Fruit fly (Drosophila melanogaster) whole organism, wandering third instar larva: ENCODE measurements around the gene pyd3.

Source experiments
- Dfd ChIP-seq: fragments of >200 bp; optimal IDR thresholded peaks from 2 replicates; lab custom pipeline; 2017; ENCODE audit warnings: missing biosample characterization, missing genetic modification characterization
- Dif ChIP-seq: fragments of 200-275, 200-300 bp; sonication (Bioruptor generic); optimal IDR thresholded peaks from 2 replicates; lab custom pipeline; 2018; ENCODE audit warnings: missing biosample characterization, missing genetic modification characterization; ENCODE audit not compliant: partially characterized antibody
- Hr78 ChIP-seq: fragments of >200 bp; optimal IDR thresholded peaks from 2 replicates; lab custom pipeline; 2017; ENCODE audit warnings: missing biosample characterization, missing genetic modification characterization
- br ChIP-seq: fragments of 200-800 bp; sonication (Bioruptor generic); optimal IDR thresholded peaks from 2 replicates; lab custom pipeline; 2016; ENCODE audit warnings: missing biosample characterization, missing genetic modification characterization
- dmrt93B ChIP-seq: fragments of 200-800 bp; sonication (Bioruptor generic); optimal IDR thresholded peaks from 2 replicates; lab custom pipeline; 2018; ENCODE audit warnings: missing biosample characterization, mild to moderate bottlenecking, missing genetic modification characterization
- lola ChIP-seq: fragments of >200 bp; optimal IDR thresholded peaks from 2 replicates; lab custom pipeline; 2017; ENCODE audit warnings: missing biosample characterization, missing genetic modification characterization
- psq ChIP-seq: fragments of 200-800 bp; sonication (Bioruptor generic); optimal IDR thresholded peaks from 3 replicates; lab custom pipeline; 2017; ENCODE audit warnings: missing biosample characterization, mild to moderate bottlenecking, missing genetic modification characterization, moderate library complexity

- TF ChIP-seq dmrt93B (GFP tag; lab: Kevin White, UChicago) = no peak
- no peak for TF ChIP-seq Hr78 (GFP tag; lab: Kevin White, UChicago)
- TF ChIP-seq lola (GFP tag; lab: Kevin White, UChicago) = no peak
- TF ChIP-seq Dfd = no peak
- no peak for TF ChIP-seq br (GFP tag; lab: Kevin White, UChicago)
- TF ChIP-seq psq = no peak
- TF ChIP-seq Dif (GFP tag; lab: Kevin White, UChicago) = no peak
These were observed 40.2 kb upstream of the pyd3 start, which contains the start of gene CG18746 for dm6 chr3R:7790087-7790486.
